Worm (Caenorhabditis elegans) whole organism, L4/young adult: Measurements from ENCODE around the gene Y94A7B.11.

ENCODE experiments used
- W03F9.2 ChIP-seq: fragments of 150-350 bp; optimal IDR thresholded peaks from 2 replicates; lab custom pipeline; 2014; ENCODE audit warnings: missing biosample characterization, missing genetic modification characterization
- dao-5 ChIP-seq: sonication (generic microtip); optimal IDR thresholded peaks from 2 replicates; lab custom pipeline; 2016; ENCODE audit warnings: missing genotype, missing genetic modification characterization, moderate library complexity, missing compliant biosample characterization
- him-1 ChIP-seq: sonication (generic microtip); optimal IDR thresholded peaks from 2 replicates; lab custom pipeline; 2016; ENCODE audit warnings: missing genotype, missing genetic modification reagents, missing genetic modification characterization, missing compliant biosample characterization

The Y94A7B.11 gene

DNA sequence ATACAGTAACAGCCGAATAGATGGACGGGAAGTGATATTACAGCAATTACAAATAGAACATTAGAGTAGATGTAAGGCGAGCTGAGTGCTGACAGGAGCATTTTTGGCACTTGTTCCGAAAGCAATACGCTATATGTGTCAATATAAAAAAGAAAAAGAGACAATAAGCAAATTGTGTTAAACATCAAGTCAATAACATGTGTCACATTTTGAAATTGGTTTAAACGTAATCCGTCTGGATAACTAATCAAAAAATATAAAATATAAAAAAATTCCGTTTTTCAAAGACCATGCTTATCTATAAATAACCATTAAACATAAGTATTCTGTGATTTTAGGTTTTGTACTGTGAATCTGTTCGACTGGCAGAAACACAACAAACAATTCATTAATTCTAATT, 6.8 kb downstream of the Y94A7B.11 start, which contains the start of gene srh-288:
Gene srh-288, minus strand, starts transcription at position 101 of the 400 bp plus-strand sequence.
- TF ChIP-seq W03F9.2 (tag; lab: Kevin White, UChicago) (no peak), dao-5 (tag; lab: Kevin White, UChicago) (no peak), him-1 (no peak)

DNA sequence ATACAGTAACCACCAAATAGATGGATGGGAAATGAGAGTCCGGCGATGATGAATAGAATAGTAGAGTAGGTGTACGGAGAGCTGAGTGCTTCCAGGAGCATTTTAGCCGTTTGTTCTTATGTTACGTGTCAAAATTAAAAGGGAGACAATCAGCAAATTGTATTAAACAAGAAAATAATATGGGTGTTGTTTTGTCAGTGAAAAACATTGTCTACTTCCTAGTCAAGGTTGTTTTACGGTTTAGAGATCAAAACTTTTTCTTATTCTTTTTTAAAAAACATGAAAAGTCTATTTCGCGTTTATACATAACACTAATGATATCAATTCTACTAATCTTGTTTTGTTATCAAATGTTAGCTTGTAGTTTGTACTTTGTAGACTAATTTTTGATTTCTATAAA, 8.4 kb downstream of the Y94A7B.11 start, which contains the start of gene srh-289:
Gene srh-289, minus strand, starts transcription at position 101 of the 400 bp plus-strand sequence.
- TF ChIP-seq dao-5 (tag; lab: Kevin White, UChicago) = no peak
- no peak for TF ChIP-seq W03F9.2 (tag; lab: Kevin White, UChicago)
- no peak for TF ChIP-seq him-1

DNA sequence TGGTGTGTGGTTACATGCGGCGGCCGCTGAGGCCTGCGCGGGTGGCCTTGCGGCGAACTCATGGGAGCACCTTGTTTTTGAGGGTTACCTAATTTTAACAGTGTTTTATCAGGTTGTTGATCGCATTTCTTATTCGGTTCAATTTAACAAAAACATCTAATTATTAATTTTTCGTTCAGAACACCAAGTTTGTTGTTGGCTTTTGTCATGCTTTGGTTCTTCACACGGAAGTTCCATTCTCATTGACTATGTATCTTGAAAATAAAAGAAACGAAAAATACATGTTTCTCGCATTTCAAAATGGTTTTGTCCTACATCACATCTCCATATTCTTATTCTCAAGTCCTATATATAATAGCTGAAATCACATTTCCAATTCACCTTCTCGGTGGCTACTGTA, 12.2 kb downstream of the Y94A7B.11 start, which contains the start of gene srh-290:
Gene srh-290, plus strand, starts transcription at position 301 of the 400 bp plus-strand sequence.
- TF ChIP-seq dao-5 (tag; lab: Kevin White, UChicago) = no peak
- TF ChIP-seq W03F9.2 (tag; lab: Kevin White, UChicago) = no peak
- TF ChIP-seq him-1 = no peak

DNA sequence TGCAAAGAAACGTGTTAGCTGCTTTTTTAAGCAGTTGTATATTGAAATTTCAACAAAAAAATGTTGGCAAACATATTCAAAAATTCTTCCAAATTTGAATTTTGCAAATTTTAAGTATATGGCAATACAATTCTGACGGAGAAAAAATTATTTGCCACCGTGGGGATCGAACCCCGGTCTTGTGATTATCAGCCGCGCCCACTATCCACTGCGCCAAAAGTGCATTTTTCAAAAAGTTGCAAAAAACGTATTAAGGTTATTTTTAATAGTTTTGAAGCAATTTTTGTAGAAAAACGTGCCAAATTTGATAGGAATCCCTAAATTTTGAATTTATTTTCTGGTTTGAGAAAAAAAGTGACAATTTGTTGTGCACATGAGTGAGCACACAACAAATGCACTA, 18.1 kb downstream of the Y94A7B.11 start:
- TF ChIP-seq W03F9.2 (tag; lab: Kevin White, UChicago) = no peak
- no peak for TF ChIP-seq dao-5 (tag; lab: Kevin White, UChicago)
- no peak for TF ChIP-seq him-1

DNA sequence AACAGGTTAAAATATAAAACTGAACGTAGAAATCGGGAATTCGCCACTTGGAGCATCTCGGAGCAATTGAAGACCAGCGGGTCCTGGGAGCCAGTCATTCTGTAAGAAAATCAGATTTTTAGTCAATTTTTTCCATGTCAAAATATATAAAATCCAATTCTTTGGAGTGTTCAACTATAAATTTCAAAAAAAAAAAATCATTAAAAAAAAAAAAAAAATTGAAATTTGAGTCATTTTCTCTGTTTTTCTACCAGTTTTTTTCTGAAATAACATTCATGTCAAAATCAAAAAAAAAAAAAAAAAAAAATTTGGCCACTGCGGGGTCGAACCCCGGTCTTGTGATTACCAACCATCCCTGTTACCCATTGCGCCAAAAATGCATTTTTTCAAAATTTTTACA, 18.9 kb downstream of the Y94A7B.11 start, which contains the start of gene srab-12:
Gene srab-12, minus strand, starts transcription at position 101 of the 400 bp plus-strand sequence.
- TF ChIP-seq him-1 = no peak
- no peak for TF ChIP-seq dao-5 (tag; lab: Kevin White, UChicago)
- no peak for TF ChIP-seq W03F9.2 (tag; lab: Kevin White, UChicago)

DNA sequence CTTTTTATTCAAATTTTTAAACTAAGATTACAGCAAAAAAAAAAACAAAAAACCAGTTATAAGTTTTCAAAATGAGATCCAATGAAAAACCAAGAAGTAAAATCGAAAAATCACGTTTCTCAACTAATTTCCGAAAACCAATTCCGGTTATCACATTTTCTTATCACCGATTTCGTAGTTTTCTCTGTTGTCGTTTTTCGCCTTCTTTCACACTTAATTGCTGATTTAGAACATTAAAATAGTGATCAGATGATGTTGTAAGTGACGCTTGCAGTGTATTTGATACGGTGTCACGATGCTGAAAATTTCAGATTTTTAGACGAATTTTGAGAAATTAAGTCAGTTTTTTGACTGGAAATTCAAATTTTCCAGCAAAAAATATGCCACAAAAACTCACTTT, 22.1 kb downstream of the Y94A7B.11 start:
- TF ChIP-seq dao-5 (tag; lab: Kevin White, UChicago) = no peak
- no peak for TF ChIP-seq him-1
- TF ChIP-seq W03F9.2 (tag; lab: Kevin White, UChicago) = no peak

DNA sequence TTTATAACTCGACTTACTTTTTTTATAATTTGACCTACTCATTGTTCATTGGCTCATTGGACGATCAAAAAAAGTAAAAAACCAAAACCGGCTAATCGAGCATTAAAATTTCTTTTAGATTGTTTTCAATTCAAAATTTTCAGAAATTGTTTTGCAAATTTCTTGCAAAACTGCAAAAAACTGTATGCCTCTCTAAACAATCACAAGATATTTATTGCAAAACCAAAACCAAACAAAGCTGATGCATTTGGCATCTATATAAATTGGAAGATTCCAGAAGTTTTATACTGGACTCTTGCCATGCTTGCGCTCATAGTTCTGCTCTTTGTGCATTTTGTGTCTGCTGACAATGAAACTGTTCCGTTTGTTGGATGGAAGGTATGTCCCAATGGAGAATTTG, 24.8 kb downstream of the Y94A7B.11 start, which contains the start of gene C47A10.12:
Gene C47A10.12, plus strand, starts transcription at position 301 of the 400 bp plus-strand sequence.
- TF ChIP-seq W03F9.2 (tag; lab: Kevin White, UChicago) = no peak
- TF ChIP-seq him-1 = no peak
- no peak for TF ChIP-seq dao-5 (tag; lab: Kevin White, UChicago)

DNA sequence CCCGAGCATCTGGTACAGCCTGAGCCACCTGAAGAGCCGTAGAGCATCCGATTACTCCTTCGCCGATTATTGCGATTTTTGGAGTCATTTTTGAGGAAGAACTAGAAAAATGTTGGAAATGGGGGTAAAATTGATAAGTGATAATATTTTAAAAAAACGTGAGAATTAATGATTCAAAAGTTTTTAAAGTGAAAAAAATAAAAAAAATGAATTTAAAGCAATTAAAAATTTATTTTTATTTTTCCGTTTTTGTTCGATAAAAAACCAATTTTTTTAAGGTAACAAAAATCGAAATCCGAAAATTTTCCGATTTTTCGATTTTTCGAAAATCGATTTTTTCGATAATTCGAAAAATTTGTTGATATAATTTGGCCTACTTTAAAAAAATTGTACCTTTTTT, 25.3 kb downstream of the Y94A7B.11 start, which contains the start of gene ddo-1:
Gene ddo-1, minus strand, starts transcription at position 101 of the 400 bp plus-strand sequence.
- no peak for TF ChIP-seq him-1
- no peak for TF ChIP-seq W03F9.2 (tag; lab: Kevin White, UChicago)
- TF ChIP-seq dao-5 (tag; lab: Kevin White, UChicago) = no peak

DNA sequence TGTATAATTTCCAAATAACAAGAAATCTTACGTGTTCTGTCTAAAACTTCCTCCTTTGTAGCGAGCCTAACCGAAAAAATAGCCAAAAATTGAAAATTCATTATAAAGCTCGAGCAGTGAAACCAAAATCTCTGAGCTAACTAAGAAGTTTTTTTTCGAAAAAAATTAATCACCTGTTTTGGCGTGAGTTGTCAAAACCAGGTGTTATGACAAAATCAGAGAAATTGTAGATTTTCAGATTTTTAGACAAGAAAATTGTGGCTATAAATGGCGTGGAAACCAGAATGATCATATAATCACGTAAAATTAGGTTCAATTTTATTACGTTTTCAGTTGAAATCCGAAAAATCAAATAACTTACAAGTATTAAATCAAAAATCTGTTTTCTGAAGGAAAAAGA, 29.3 kb downstream of the Y94A7B.11 start, which contains the start of gene sre-21:
Gene sre-21, minus strand, starts transcription at position 101 of the 400 bp plus-strand sequence.
- TF ChIP-seq dao-5 (tag; lab: Kevin White, UChicago) (no peak), him-1 (no peak), W03F9.2 (tag; lab: Kevin White, UChicago) (no peak)

DNA sequence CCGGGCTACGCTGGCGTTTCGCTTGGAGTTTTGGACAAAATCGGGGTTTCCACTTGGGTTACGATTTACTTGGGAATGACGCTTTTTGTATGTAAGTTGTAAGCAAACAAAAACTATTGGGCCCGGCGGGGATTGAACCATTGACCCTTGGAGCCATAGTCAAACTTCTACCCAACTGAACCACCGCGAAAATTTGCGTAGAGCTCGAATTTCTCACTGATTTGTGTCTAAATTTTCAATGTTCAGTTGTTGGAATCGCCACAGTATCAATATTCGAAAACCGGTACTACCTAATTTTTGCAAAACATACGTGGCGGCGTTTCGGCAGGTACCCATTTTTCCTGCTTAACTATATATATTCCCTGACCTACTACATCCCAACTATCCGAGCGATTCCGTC, 34.7 kb downstream of the Y94A7B.11 start:
- TF ChIP-seq dao-5 (tag; lab: Kevin White, UChicago) (no peak), him-1 (no peak), W03F9.2 (tag; lab: Kevin White, UChicago) (no peak)

DNA sequence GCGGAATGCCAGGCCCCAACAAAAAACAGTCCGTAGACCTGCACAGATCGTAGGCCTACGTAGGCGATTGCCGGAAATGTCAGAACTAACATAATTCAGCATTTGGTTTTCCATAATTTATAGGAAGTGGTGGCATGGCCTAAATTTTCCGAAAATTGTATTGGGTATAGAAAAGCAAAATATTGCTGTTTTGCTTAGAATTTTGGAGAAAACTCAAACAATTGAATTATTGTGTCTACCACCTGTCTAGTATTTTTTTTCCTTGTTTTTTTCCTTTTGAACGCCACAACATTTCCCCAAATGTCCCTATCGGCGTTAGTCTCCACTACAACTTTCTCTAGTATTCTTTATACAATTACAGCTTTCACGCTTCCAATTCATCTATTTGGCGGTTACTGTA, 35.2 kb downstream of the Y94A7B.11 start, which contains the start of gene srh-284:
Gene srh-284, plus strand, starts transcription at position 301 of the 400 bp plus-strand sequence.
- no peak for TF ChIP-seq W03F9.2 (tag; lab: Kevin White, UChicago)
- TF ChIP-seq him-1 = no peak
- TF ChIP-seq dao-5 (tag; lab: Kevin White, UChicago) = no peak

DNA sequence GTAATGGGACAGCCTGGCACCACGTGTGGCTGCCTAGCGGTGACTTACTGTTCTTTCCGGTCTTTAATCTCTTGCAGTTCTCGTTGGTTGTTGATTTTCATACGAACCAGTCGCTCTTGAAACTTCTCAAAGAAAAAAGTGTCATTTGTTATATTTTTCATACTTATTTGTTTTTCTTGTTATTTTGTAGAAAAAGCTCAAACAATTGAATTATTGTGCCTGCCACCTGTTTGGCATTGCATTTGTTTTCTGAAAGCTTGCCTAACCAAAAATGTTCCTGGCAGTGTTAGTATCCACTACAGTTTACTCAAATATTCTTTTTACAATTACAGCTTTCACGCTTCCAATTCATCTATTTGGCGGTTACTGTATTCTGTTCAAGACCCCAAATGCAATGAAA, 37.3 kb downstream of the Y94A7B.11 start, which contains the start of the genes C47A10.16 and srh-283:
Gene C47A10.16, minus strand, starts transcription at position 101 of the 400 bp plus-strand sequence.
Gene srh-283, plus strand, starts transcription at position 272 of the 400 bp plus-strand sequence.
- no peak for TF ChIP-seq dao-5 (tag; lab: Kevin White, UChicago)
- TF ChIP-seq him-1 = no peak
- no peak for TF ChIP-seq W03F9.2 (tag; lab: Kevin White, UChicago)

DNA sequence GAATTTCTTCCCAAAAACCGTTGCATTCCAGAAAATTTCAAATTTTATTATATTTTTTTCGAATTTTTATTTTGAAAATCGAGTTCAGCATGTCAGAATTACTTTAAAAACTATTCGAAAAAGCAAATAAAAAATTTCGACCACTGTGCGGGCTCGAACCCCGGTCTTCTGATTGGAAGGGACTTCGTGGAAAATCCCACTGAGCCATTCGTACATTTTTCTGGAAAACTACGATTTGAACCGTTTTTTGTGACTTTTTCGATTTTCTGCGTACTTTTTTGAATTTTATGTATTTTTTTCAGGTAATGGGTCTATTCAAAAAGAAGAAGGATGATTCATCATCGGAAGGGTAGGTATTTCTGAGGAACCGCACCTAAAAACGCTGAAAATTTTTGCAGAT, 46.8 kb downstream of the Y94A7B.11 start, which contains the start of gene pgp-9:
Gene pgp-9, plus strand, starts transcription at position 301 of the 400 bp plus-strand sequence.
- TF ChIP-seq him-1 (no peak), dao-5 (tag; lab: Kevin White, UChicago) (no peak), W03F9.2 (tag; lab: Kevin White, UChicago) (no peak)

DNA sequence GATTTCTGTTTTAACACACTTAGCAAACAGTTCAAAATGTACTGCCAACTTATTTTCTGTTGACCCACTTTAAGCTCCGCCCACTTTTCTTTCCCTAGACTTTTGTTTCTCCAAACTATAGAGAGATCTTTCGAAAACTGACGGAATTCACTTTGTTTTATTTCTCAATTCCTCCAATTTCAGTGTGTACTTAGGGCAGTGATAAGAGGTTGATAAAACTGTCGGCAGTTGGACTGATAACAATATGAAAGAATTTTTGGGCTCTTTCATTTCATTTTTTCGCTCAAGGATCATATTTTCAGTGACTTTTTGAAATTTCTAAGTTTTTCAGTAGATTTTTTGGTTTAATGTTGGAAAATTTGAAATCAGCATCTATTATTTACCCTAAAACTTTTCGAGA, 47.4 kb downstream of the Y94A7B.11 start:
- no peak for TF ChIP-seq him-1
- TF ChIP-seq dao-5 (tag; lab: Kevin White, UChicago) = no peak
- TF ChIP-seq W03F9.2 (tag; lab: Kevin White, UChicago) = no peak
